Worm (Caenorhabditis elegans) whole organism, late embryonic: ENCODE data around the gene F42C5.5.

Source experiments
- K09A11.1 ChIP-seq: sonication (generic microtip); optimal IDR thresholded peaks from 2 replicates; lab custom pipeline; 2017; ENCODE audit warnings: antibody characterized with exemption, mild to moderate bottlenecking, missing genetic modification characterization, missing compliant biosample characterization; ENCODE audit not compliant: insufficient read depth
- T23F11.4 ChIP-seq: fragments of 200-800 bp; sonication (Bioruptor generic); optimal IDR thresholded peaks from 2 replicates; lab custom pipeline; 2018; ENCODE audit warnings: mild to moderate bottlenecking, missing genetic modification characterization, missing compliant biosample characterization
- ahr-1 ChIP-seq: sonication (generic microtip); optimal IDR thresholded peaks from 2 replicates; lab custom pipeline; 2016; ENCODE audit warnings: missing genetic modification characterization, missing compliant biosample characterization
- ama-1 ChIP-seq: fragments of 150-350 bp; optimal IDR thresholded peaks from 2 replicates; lab custom pipeline; 2014
- ceh-14 ChIP-seq: sonication (generic microtip); optimal IDR thresholded peaks from 2 replicates; lab custom pipeline; 2016; ENCODE audit warnings: missing genotype, missing genetic modification characterization, missing compliant biosample characterization
- ceh-2 ChIP-seq: sonication (generic microtip); optimal IDR thresholded peaks from 2 replicates; lab custom pipeline; 2016; ENCODE audit warnings: missing genotype, missing genetic modification characterization, missing compliant biosample characterization
- ceh-24 ChIP-seq: sonication (generic microtip); optimal IDR thresholded peaks from 2 replicates; lab custom pipeline; 2016; ENCODE audit warnings: mild to moderate bottlenecking, missing genetic modification characterization, missing compliant biosample characterization
- ceh-30 ChIP-seq: fragments of 150-350 bp; optimal IDR thresholded peaks from 2 replicates; lab custom pipeline; 2014; ENCODE audit warnings: missing biosample characterization, missing genetic modification characterization
- ceh-45 ChIP-seq: fragments of 200-800 bp; sonication (Bioruptor generic); IDR thresholded peaks from 2 replicates; pipeline ENCODE4 v1.3.6; 2022; ENCODE audit warnings: missing genetic modification reagents, missing genetic modification characterization, missing compliant biosample characterization
- ceh-6 ChIP-seq: fragments of 200-800 bp; sonication (Bioruptor generic); optimal IDR thresholded peaks from 2 replicates; lab custom pipeline; 2018; ENCODE audit warnings: mild to moderate bottlenecking, missing genetic modification characterization, missing compliant biosample characterization
- dmd-4 ChIP-seq: sonication (generic microtip); optimal IDR thresholded peaks from 2 replicates; lab custom pipeline; 2016; ENCODE audit warnings: borderline replicate concordance, missing genetic modification characterization, missing compliant biosample characterization
- dve-1 ChIP-seq: sonication (generic microtip); optimal IDR thresholded peaks from 2 replicates; lab custom pipeline; 2017; ENCODE audit warnings: antibody characterized with exemption, mild to moderate bottlenecking, missing genetic modification characterization, missing compliant biosample characterization
- elt-4 ChIP-seq: sonication (generic microtip); optimal IDR thresholded peaks from 2 replicates; lab custom pipeline; 2016; ENCODE audit warnings: missing genetic modification characterization, missing compliant biosample characterization
- eyg-1 ChIP-seq: sonication (generic microtip); optimal IDR thresholded peaks from 2 replicates; lab custom pipeline; 2016; ENCODE audit warnings: missing genotype, missing genetic modification characterization, missing compliant biosample characterization
- fkh-10 ChIP-seq: fragments of 150-350 bp; optimal IDR thresholded peaks from 2 replicates; lab custom pipeline; 2014; ENCODE audit warnings: missing biosample characterization, missing genetic modification reagents, missing genetic modification characterization
- fkh-6 ChIP-seq: sonication (generic microtip); optimal IDR thresholded peaks from 2 replicates; lab custom pipeline; 2016; ENCODE audit warnings: missing genetic modification characterization, missing compliant biosample characterization
- hlh-13 ChIP-seq: fragments of 200-800 bp; sonication (Bioruptor generic); optimal IDR thresholded peaks from 2 replicates; lab custom pipeline; 2018; ENCODE audit warnings: mild to moderate bottlenecking, missing genetic modification characterization, missing compliant biosample characterization
- hlh-6 ChIP-seq: sonication (generic microtip); optimal IDR thresholded peaks from 2 replicates; lab custom pipeline; 2016; ENCODE audit warnings: missing genotype, missing genetic modification characterization, missing compliant biosample characterization
- lim-6 ChIP-seq: sonication (generic microtip); optimal IDR thresholded peaks from 2 replicates; lab custom pipeline; 2016; ENCODE audit warnings: missing genetic modification characterization, missing compliant biosample characterization
- lin-11 ChIP-seq: fragments of 200-800 bp; sonication (Bioruptor generic); optimal IDR thresholded peaks from 2 replicates; lab custom pipeline; 2018; ENCODE audit warnings: mild to moderate bottlenecking, missing genetic modification characterization, missing compliant biosample characterization
- madf-2 ChIP-seq: sonication (generic microtip); optimal IDR thresholded peaks from 2 replicates; lab custom pipeline; 2017; ENCODE audit warnings: missing genetic modification characterization, missing compliant biosample characterization
- nhr-232 ChIP-seq: sonication (generic microtip); optimal IDR thresholded peaks from 2 replicates; lab custom pipeline; 2016; ENCODE audit warnings: missing genetic modification characterization, missing compliant biosample characterization
- odd-2 ChIP-seq: sonication (generic microtip); optimal IDR thresholded peaks from 2 replicates; lab custom pipeline; 2017; ENCODE audit warnings: antibody characterized with exemption, mild to moderate bottlenecking, missing genetic modification characterization, missing compliant biosample characterization
- pha-2 ChIP-seq: sonication (generic microtip); optimal IDR thresholded peaks from 2 replicates; lab custom pipeline; 2017; ENCODE audit warnings: mild to moderate bottlenecking, missing genetic modification characterization, missing compliant biosample characterization
- pqm-1 ChIP-seq: sonication (generic microtip); optimal IDR thresholded peaks from 2 replicates; lab custom pipeline; 2016; ENCODE audit warnings: missing genetic modification characterization, missing compliant biosample characterization
- pros-1 ChIP-seq: fragments of 150-350 bp; optimal IDR thresholded peaks from 2 replicates; lab custom pipeline; 2014; ENCODE audit warnings: missing biosample characterization, missing genetic modification reagents, missing genetic modification characterization
- sox-2 ChIP-seq: fragments of 200-800 bp; sonication (Bioruptor generic); IDR thresholded peaks from 2 replicates; pipeline ENCODE4 v1.3.6; 2022; ENCODE audit warnings: missing genetic modification reagents, missing genetic modification characterization, missing compliant biosample characterization
- sox-4 ChIP-seq: sonication (generic microtip); optimal IDR thresholded peaks from 2 replicates; lab custom pipeline; 2017; ENCODE audit warnings: mild to moderate bottlenecking, missing genetic modification characterization, inconsistent platforms, missing compliant biosample characterization
- ttx-3 ChIP-seq: sonication (generic microtip); optimal IDR thresholded peaks from 2 replicates; lab custom pipeline; 2016; ENCODE audit warnings: missing genetic modification reagents, missing genetic modification characterization, missing compliant biosample characterization
- unc-42 ChIP-seq: sonication (generic microtip); optimal IDR thresholded peaks from 2 replicates; lab custom pipeline; 2016; ENCODE audit warnings: missing genotype, missing genetic modification characterization, missing compliant biosample characterization
- unc-55 ChIP-seq: sonication (generic microtip); optimal IDR thresholded peaks from 2 replicates; lab custom pipeline; 2017; ENCODE audit warnings: missing biosample characterization, missing genetic modification reagents, missing genetic modification characterization
- zip-5 ChIP-seq: sonication (generic microtip); optimal IDR thresholded peaks from 2 replicates; lab custom pipeline; 2016; ENCODE audit warnings: missing genetic modification characterization, missing compliant biosample characterization

The F42C5.5 gene

DNA sequence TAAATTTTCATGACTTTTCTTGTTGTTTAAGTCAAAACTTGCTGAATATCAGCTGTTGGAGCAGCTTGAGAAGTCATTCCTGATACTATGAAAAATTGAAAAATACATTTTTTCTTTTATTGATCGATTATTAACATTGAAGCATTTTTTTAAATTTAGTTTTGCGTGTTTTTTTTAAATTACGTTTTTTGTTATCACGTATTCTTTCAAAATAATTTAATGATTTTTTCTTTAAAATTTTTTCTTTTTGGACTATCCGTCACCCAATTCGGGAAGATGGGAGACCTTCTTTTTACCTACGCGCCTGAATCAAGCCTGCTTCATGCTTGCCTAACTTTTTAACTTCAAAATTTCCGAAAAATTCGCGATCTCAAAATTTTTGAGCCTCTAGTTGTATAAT, at the start of gene F42C5.5:
TSS of gene F42C5.5 (minus strand) at position 101 of the 400 bp plus-strand sequence.
- no peak for TF ChIP-seq sox-4
- no peak for TF ChIP-seq ahr-1 (tag; lab: Kevin White, UChicago)
- no peak for TF ChIP-seq lin-11 (tag; lab: Kevin White, UChicago)
- TF ChIP-seq fkh-10 (GFP tag; lab: Kevin White, UChicago): no peak
- no peak for TF ChIP-seq dve-1
- TF ChIP-seq nhr-232 (tag; lab: Kevin White, UChicago): no peak

- TF ChIP-seq ttx-3 (tag; lab: Kevin White, UChicago) (no peak), K09A11.1 (tag; lab: Kevin White, UChicago) (no peak), pros-1 (tag; lab: Kevin White, UChicago) (no peak), sox-2 (GFP tag; lab: Robert Waterston, UW) (no peak), fkh-6 (tag; lab: Kevin White, UChicago) (no peak), hlh-13 (no peak), odd-2 (tag; lab: Kevin White, UChicago) (no peak), ama-1 (lab: Kevin White, UChicago) (no peak), eyg-1 (tag; lab: Kevin White, UChicago) (no peak), ceh-6 (GFP tag; lab: Kevin White, UChicago) (no peak), ceh-24 (tag; lab: Kevin White, UChicago) (no peak), ceh-14 (no peak), ceh-30 (tag; lab: Kevin White, UChicago) (no peak), fkh-10 (GFP tag; lab: Kevin White, UChicago) (no peak), unc-42 (tag; lab: Kevin White, UChicago) (no peak), T23F11.4 (GFP tag; lab: Kevin White, UChicago) (no peak)
These were observed 48.1 kb upstream of the F42C5.5 start for ce11 chrIV:7342144-7342543.

DNA sequence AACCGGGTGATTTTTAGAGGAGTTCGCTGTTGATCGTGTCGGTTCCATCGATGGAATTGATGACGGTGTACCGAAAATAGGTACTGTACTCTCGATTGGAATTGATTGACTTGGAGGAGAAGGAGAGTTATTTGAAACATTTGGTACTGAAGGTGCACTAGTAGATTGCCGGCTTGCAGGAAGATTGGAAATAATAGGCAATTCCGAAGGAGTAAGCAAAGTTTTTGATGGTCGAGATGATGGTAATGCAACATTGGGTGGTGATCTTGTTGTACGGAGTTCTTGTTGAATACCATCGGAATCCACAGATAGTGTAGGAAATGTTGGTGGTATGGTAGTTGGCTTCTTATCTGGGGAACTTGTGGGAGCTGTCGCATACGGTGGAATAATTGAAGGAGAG, 45.1 kb upstream of the F42C5.5 start:
- TF ChIP-seq elt-4 (no peak), hlh-13 (no peak), odd-2 (tag; lab: Kevin White, UChicago) (no peak), unc-55 (GFP tag; lab: Kevin White, UChicago) (no peak), sox-4 (no peak), fkh-10 (GFP tag; lab: Kevin White, UChicago) (no peak), pros-1 (tag; lab: Kevin White, UChicago) (no peak), dmd-4 (tag; lab: Kevin White, UChicago) (no peak)

ce11 chrIV:7338042-7338441, 44.0 kb upstream of the F42C5.5 start:
- TF ChIP-seq ceh-45: no peak
- no peak for TF ChIP-seq lim-6
- TF ChIP-seq, all 69 proteins: peak for 0

DNA sequence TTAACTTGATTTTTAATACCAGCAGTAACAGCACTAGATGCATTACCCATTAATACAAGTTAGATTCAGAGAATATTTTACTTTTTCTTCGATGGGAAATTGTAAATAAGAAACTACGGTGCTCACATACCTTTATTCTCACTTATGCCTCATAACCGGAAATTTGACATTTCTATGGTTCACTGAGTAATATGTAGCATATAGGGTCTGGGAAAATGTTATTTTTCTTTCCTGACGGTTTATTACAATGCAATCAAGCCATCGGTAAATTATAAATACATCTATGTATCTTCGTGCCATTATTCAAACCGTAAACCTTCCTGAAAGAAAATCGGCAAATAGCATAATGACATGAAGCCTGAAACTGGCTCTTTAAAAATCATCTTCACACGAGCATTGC, 38.7 kb upstream of the F42C5.5 start, which contains the start of gene ocr-4:
TSS of gene ocr-4 (minus strand) at position 101 of the 400 bp plus-strand sequence.
- TF ChIP-seq madf-2 (tag; lab: Kevin White, UChicago) (no peak), lim-6 (no peak), sox-4 (no peak), ceh-2 (tag; lab: Kevin White, UChicago) (no peak)

ce11 chrIV:7328918-7329317, 34.9 kb upstream of the F42C5.5 start, which contains the start of gene sqst-2:
sqst-2 (minus strand) TSS chrIV:7328975.
- TF ChIP-seq pha-2 (tag; lab: Kevin White, UChicago) (no peak), hlh-6 (no peak), pqm-1 (tag; lab: Kevin White, UChicago) (no peak), ahr-1 (tag; lab: Kevin White, UChicago) (no peak), pros-1 (tag; lab: Kevin White, UChicago) (no peak), ceh-45 (no peak), zip-5 (tag; lab: Kevin White, UChicago) (no peak)
